Worm (Caenorhabditis elegans): ENCODE data around the gene F56F11.1.

Gene F56F11.1

DNA sequence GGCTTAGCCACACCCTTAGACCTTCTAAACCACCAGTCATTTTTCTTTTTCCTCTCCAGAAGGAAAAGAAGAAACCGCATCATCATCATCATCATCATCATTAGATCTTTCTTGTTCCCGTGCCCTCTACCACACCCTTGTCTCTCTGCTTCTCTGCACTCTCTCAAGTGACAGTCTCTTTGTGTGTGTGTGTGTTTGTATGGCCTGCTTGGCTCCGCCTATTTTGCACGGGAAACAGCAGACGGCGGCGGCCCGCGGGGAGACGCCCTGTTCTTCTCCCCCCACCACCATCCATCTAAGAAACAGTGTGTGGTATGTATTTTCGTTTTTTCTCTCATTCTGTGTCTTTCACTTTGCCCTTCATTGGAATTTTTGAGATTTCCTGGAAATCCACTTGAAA, 19.7 kb upstream of the F56F11.1 start:
- TF ChIP-seq blmp-1 (tag; optimal IDR thresholded peaks at IDR 0.05; ENCODE audit: insufficient read depth) (peak; percentile 87), nhr-129 (tag; optimal IDR thresholded peaks at IDR 0.05) (peak; percentile 78), ztf-1 (GFP tag; conservative IDR thresholded peaks at IDR 0.05) (no peak), Y55F3AM.14 (GFP tag; optimal IDR thresholded peaks at IDR 0.05) (peak; percentile 9), sma-9 (GFP tag; optimal IDR thresholded peaks at IDR 0.05) (peak; percentile 94), sma-9 (tag; optimal IDR thresholded peaks at IDR 0.05) (no peak), ceh-16 (tag; optimal IDR thresholded peaks at IDR 0.05) (peak; percentile 33), ZK546.5 (tag; optimal IDR thresholded peaks at IDR 0.05) (no peak), sma-3 (GFP tag; optimal IDR thresholded peaks at IDR 0.05) (peak; percentile 92), unc-39 (tag; optimal IDR thresholded peaks at IDR 0.05) (no peak), peb-1 (tag; optimal IDR thresholded peaks at IDR 0.05) (no peak), lsy-2 (tag; optimal IDR thresholded peaks at IDR 0.05) (peak in 1 of 2 experiments; percentile 60), nhr-10 (tag; optimal IDR thresholded peaks at IDR 0.05) (no peak), elt-1 (tag; optimal IDR thresholded peaks at IDR 0.05) (no peak), R02D3.7 (tag; optimal IDR thresholded peaks at IDR 0.05) (no peak), ztf-4 (tag; optimal IDR thresholded peaks at IDR 0.05) (no peak), skn-1 (tag; optimal IDR thresholded peaks at IDR 0.05) (no peak), egl-27 (tag; optimal IDR thresholded peaks at IDR 0.05) (peak; percentile 69), ama-1 (optimal IDR thresholded peaks at IDR 0.05) (no peak), gmeb-1 (tag; optimal IDR thresholded peaks at IDR 0.05) (peak; percentile 61), F13H6.1 (tag; optimal IDR thresholded peaks at IDR 0.05) (peak; percentile 71), nhr-21 (tag; optimal IDR thresholded peaks at IDR 0.05) (peak; percentile 85), sem-4 (tag; optimal IDR thresholded peaks at IDR 0.05) (peak; percentile 39), nhr-77 (tag; optimal IDR thresholded peaks at IDR 0.05) (no peak), mbf-1 (tag; optimal IDR thresholded peaks at IDR 0.05) (no peak), lin-39 (tag; optimal IDR thresholded peaks at IDR 0.05) (peak; percentile 51), fos-1 (tag; optimal IDR thresholded peaks at IDR 0.05) (peak; percentile 83), elt-3 (tag; optimal IDR thresholded peaks at IDR 0.05) (no peak), mdl-1 (tag; optimal IDR thresholded peaks at IDR 0.05) (peak; percentile 52 to 71), dmd-4 (tag; optimal IDR thresholded peaks at IDR 0.05) (no peak), nhr-237 (tag; optimal IDR thresholded peaks at IDR 0.05) (no peak), mab-5 (tag; optimal IDR thresholded peaks at IDR 0.05) (peak; percentile 15), C34F6.9 (tag; optimal IDR thresholded peaks at IDR 0.05) (peak; percentile 17), crh-2 (tag; optimal IDR thresholded peaks at IDR 0.05) (peak; percentile 64), lin-13 (GFP tag; optimal IDR thresholded peaks at IDR 0.05) (peak; percentile 49), nhr-11 (tag; optimal IDR thresholded peaks at IDR 0.05) (no peak), nhr-25 (tag; optimal IDR thresholded peaks at IDR 0.05) (peak; percentile 96)

DNA sequence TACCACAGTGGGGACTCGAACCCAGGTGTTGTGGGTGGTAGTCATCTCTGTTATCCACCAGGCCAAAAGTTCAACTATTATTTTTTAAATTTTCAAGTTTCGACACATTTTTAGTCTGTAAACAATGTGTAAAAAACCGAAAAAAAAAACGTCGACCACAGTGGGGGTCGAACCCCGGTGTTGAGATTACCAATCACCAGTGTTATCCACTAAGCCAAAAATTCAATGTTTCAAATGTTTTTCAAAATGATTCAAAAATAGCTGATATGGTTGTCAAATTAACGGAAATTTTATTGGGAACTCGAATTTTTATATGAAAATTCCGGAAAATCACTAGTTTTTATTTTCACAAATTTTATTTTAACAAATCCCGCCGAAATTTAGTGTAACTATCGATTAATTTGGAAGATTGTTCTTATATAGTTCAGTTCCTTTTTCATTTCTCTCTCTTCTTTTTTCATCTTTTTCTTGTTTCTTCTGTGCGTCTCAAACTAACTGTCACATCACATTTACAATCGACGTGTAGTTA, 18.4 kb upstream of the F56F11.1 start:
- TF ChIP-seq alr-1 (tag; optimal IDR thresholded peaks at IDR 0.05), result no peak
- TF ChIP-seq nhr-11 (tag; optimal IDR thresholded peaks at IDR 0.05), result no peak
- TF ChIP-seq nhr-25 (tag; optimal IDR thresholded peaks at IDR 0.05), result peak; percentile 49
- TF ChIP-seq blmp-1 (tag; optimal IDR thresholded peaks at IDR 0.05; ENCODE audit: insufficient read depth), result peak; percentile 74
- TF ChIP-seq ztf-11 (tag; optimal IDR thresholded peaks at IDR 0.05), result no peak

DNA sequence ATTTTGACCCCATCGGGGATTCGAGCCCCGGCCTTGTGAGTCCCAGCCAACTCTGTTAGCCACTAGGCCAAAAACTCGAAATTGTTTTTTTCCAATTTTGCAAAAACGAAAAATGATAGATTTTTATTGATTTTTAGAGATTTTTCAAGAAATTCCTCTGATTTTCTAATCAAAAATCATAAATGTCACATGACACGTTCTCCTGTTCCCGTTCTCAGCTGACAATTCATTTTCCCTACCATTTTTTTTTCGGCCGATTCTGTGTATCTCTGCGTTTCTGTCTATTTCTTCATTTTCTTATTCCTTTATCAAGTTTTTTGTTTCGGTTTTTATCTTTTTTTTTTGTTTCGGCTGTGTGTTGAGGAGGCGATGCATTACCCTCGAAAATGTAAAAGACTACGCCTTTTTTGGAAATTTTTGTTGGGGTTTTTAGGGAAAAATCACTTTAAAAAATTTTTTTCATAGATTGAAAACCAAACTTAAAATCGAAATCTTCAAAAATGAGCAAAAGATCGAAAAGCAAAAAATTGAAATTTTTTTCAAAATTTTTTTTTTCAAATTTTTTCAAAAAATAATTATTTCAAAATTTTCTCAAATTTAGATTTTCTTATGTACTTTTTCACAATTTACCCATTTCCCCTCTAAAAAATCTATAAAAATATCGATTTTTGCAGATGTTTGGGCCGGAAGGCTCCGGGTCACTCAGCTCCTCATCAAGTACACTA, 17.2 kb upstream of the F56F11.1 start, which contains the start of gene klf-1:
klf-1 (plus strand) TSS at position 675 of the 725 bp plus-strand sequence.
- peak; percentile 42 for TF ChIP-seq sma-9 (GFP tag; optimal IDR thresholded peaks at IDR 0.05)
- no peak for TF ChIP-seq sma-9 (tag; optimal IDR thresholded peaks at IDR 0.05)
- TF ChIP-seq lsy-2 (tag; optimal IDR thresholded peaks at IDR 0.05), result peak in 1 of 2 experiments; percentile 18
- peak; percentile 59 for TF ChIP-seq nhr-25 (tag; optimal IDR thresholded peaks at IDR 0.05)
- peak; percentile 32 for TF ChIP-seq blmp-1 (tag; optimal IDR thresholded peaks at IDR 0.05; ENCODE audit: insufficient read depth)
- TF ChIP-seq fos-1 (tag; optimal IDR thresholded peaks at IDR 0.05), result peak; percentile 19
- peak; percentile 3 for TF ChIP-seq gmeb-1 (tag; optimal IDR thresholded peaks at IDR 0.05)
- TF ChIP-seq ztf-1 (GFP tag; conservative IDR thresholded peaks at IDR 0.05), result no peak
- no peak for TF ChIP-seq snpc-4 (tag; optimal IDR thresholded peaks at IDR 0.05)
- TF ChIP-seq egl-27 (tag; optimal IDR thresholded peaks at IDR 0.05), result no peak
- TF ChIP-seq nhr-21 (tag; optimal IDR thresholded peaks at IDR 0.05), result peak; percentile 14
- peak; percentile 9 for TF ChIP-seq F13H6.1 (tag; optimal IDR thresholded peaks at IDR 0.05)
- TF ChIP-seq nhr-11 (tag; optimal IDR thresholded peaks at IDR 0.05), result no peak
- no peak for TF ChIP-seq nhr-237 (tag; optimal IDR thresholded peaks at IDR 0.05)
- TF ChIP-seq sma-3 (GFP tag; optimal IDR thresholded peaks at IDR 0.05), result peak; percentile 36
- peak; percentile 61 for TF ChIP-seq crh-2 (tag; optimal IDR thresholded peaks at IDR 0.05)
